Fruit fly (Drosophila melanogaster): ENCODE data around the gene Tmtc1.

dm6 chr2L:2757930-2758556 is 80.5 kb downstream of the Tmtc1 start:
- no peak for TF ChIP-seq ftz-f1 (GFP tag; optimal IDR thresholded peaks at IDR 0.05)
- TF ChIP-seq Blimp-1 (GFP tag; optimal IDR thresholded peaks at IDR 0.05), result no peak
- TF ChIP-seq lmd (GFP tag; IDR thresholded peaks at IDR 0.05), result no peak
- TF ChIP-seq CG16779 (GFP tag; IDR thresholded peaks at IDR 0.05), result no peak
- no peak for TF ChIP-seq psq (GFP tag; optimal IDR thresholded peaks at IDR 0.05)
- peak; percentile 37 for TF ChIP-seq CG15514 (GFP tag; optimal IDR thresholded peaks at IDR 0.05)
- TF ChIP-seq Atf3 (GFP tag; optimal IDR thresholded peaks at IDR 0.05), result no peak
- no peak for TF ChIP-seq HHEX (GFP tag; optimal IDR thresholded peaks at IDR 0.05)
- no peak for TF ChIP-seq CG9727 (GFP tag; optimal IDR thresholded peaks at IDR 0.05)
- no peak for TF ChIP-seq fru (optimal IDR thresholded peaks at IDR 0.05)
- TF ChIP-seq tup (GFP tag; optimal IDR thresholded peaks at IDR 0.05), result no peak
- no peak for TF ChIP-seq CG5180 (GFP tag; optimal IDR thresholded peaks at IDR 0.05)
- TF ChIP-seq vfl (GFP tag; optimal IDR thresholded peaks at IDR 0.05), result no peak
